Fruit fly (Drosophila melanogaster) whole organism: Measurements from ENCODE around the gene Ant2.

ENCODE experiments used
- pan ChIP-seq: fragments of >200 bp; optimal IDR thresholded peaks from 2 replicates; lab custom pipeline; 2017
- psq ChIP-seq: fragments of >200 bp; optimal IDR thresholded peaks from 2 replicates; lab custom pipeline; 2017

dm6 chrX:10734763-10735681, 51.7 kb downstream of the Ant2 start:
- TF ChIP-seq psq (lab: Kevin White, UChicago), result no peak
- TF ChIP-seq pan (lab: Kevin White, UChicago), result no peak
